Fruit fly (Drosophila melanogaster) whole organism, embryonic: ENCODE results near the gene CG8952.

Experiments used
- Abd-B ChIP-seq: fragments of 200-800 bp; sonication (Bioruptor generic); optimal IDR thresholded peaks from 2 replicates; lab custom pipeline; 2018; ENCODE audit warnings: missing biosample characterization, mild to moderate bottlenecking, missing genetic modification characterization, moderate library complexity
- Atf6 ChIP-seq: fragments of 200-800 bp; sonication (Bioruptor generic); IDR thresholded peaks from 2 replicates; pipeline ENCODE4 v1.3.6; 2022; ENCODE audit warnings: missing biosample characterization, missing genetic modification characterization
- CG11456 ChIP-seq: fragments of 200-800 bp; sonication (Bioruptor generic); IDR thresholded peaks from 3 replicates; pipeline ENCODE4 v1.3.6; 2022; ENCODE audit warnings: missing biosample characterization, missing genetic modification characterization
- CG12659 ChIP-seq: fragments of 200-800 bp; sonication (Bioruptor generic); optimal IDR thresholded peaks from 3 replicates; lab custom pipeline; 2017; ENCODE audit warnings: mild to moderate bottlenecking, missing biosample characterization, missing genetic modification reagents, missing genetic modification characterization
- CG13296 ChIP-seq: fragments of 200-800 bp; sonication (Bioruptor generic); optimal IDR thresholded peaks from 3 replicates; lab custom pipeline; 2018; ENCODE audit warnings: missing biosample characterization, mild to moderate bottlenecking, missing genetic modification characterization
- CG16779 ChIP-seq: fragments of 200-800 bp; sonication (Bioruptor generic); IDR thresholded peaks from 2 replicates; pipeline ENCODE4 v1.3.6; 2022; ENCODE audit warnings: missing biosample characterization, missing genetic modification characterization
- CG17802 ChIP-seq: fragments of 200-800 bp; sonication (Bioruptor generic); optimal IDR thresholded peaks from 2 replicates; lab custom pipeline; 2018; ENCODE audit warnings: missing biosample characterization, mild to moderate bottlenecking, missing genetic modification characterization, moderate library complexity
- CG17829 ChIP-seq: fragments of 200-800 bp; optimal IDR thresholded peaks from 2 replicates; lab custom pipeline; 2019; ENCODE audit warnings: missing biosample characterization, mild to moderate bottlenecking, missing genetic modification characterization, moderate library complexity
- CG2712 ChIP-seq: fragments of 200-800 bp; optimal IDR thresholded peaks from 3 replicates; lab custom pipeline; 2019; ENCODE audit warnings: missing biosample characterization, mild to moderate bottlenecking, missing genetic modification characterization, moderate library complexity
- CG30020 ChIP-seq: fragments of 200-800 bp; optimal IDR thresholded peaks from 2 replicates; lab custom pipeline; 2019; ENCODE audit warnings: missing biosample characterization, mild to moderate bottlenecking, missing genetic modification characterization, moderate library complexity
- CG30403 ChIP-seq: fragments of 200-800 bp; sonication (Bioruptor generic); optimal IDR thresholded peaks from 3 replicates; lab custom pipeline; 2016; ENCODE audit warnings: missing biosample characterization, missing genetic modification characterization
- CG30431 ChIP-seq: fragments of 200-800 bp; sonication (Bioruptor generic); optimal IDR thresholded peaks from 2 replicates; lab custom pipeline; 2017; ENCODE audit warnings: missing biosample characterization, missing genetic modification characterization
- CG33557 ChIP-seq: fragments of 200-800 bp; sonication (Bioruptor generic); optimal IDR thresholded peaks from 2 replicates; lab custom pipeline; 2019; ENCODE audit warnings: missing biosample characterization, mild to moderate bottlenecking, missing genetic modification characterization, moderate library complexity
- CG34224 ChIP-seq: fragments of 200-800 bp; sonication (Bioruptor generic); IDR thresholded peaks from 3 replicates; pipeline ENCODE4 v1.3.6; 2022; ENCODE audit warnings: missing biosample characterization, missing genetic modification characterization; ENCODE audit not compliant: partially characterized antibody
- CG4328 ChIP-seq: fragments of 200-800 bp; sonication (Bioruptor generic); optimal IDR thresholded peaks from 3 replicates; lab custom pipeline; 2017; ENCODE audit warnings: missing biosample characterization, missing genetic modification reagents, missing genetic modification characterization
- CG4707 ChIP-seq: fragments of 200-800 bp; sonication (Bioruptor generic); optimal IDR thresholded peaks from 2 replicates; lab custom pipeline; 2018; ENCODE audit warnings: missing biosample characterization, mild to moderate bottlenecking, missing genetic modification characterization, moderate library complexity
- CG4854 ChIP-seq: fragments of 200-800 bp; sonication (Bioruptor generic); optimal IDR thresholded peaks from 2 replicates; lab custom pipeline; 2016; ENCODE audit warnings: missing biosample characterization, missing genetic modification characterization, inconsistent platforms
- CG6254 ChIP-seq: fragments of 200-800 bp; sonication (Bioruptor generic); optimal IDR thresholded peaks from 3 replicates; lab custom pipeline; 2017; ENCODE audit warnings: mild to moderate bottlenecking, missing biosample characterization, missing genetic modification reagents, missing genetic modification characterization
- CG6272 ChIP-seq: fragments of 200-800 bp; sonication (Bioruptor generic); IDR thresholded peaks from 2 replicates; pipeline ENCODE4 v1.3.6; 2022; ENCODE audit warnings: missing biosample characterization, missing genetic modification characterization
- CG7357 ChIP-seq: fragments of 200-800 bp; sonication (Bioruptor generic); IDR thresholded peaks from 3 replicates; pipeline ENCODE4 v1.3.6; 2022; ENCODE audit warnings: missing biosample characterization, missing genetic modification characterization
- CG8388 ChIP-seq: fragments of 200-800 bp; sonication (Bioruptor generic); optimal IDR thresholded peaks from 2 replicates; lab custom pipeline; 2019; ENCODE audit warnings: missing biosample characterization, mild to moderate bottlenecking, missing genetic modification characterization, moderate library complexity
- E2f2 ChIP-seq: fragments of 200-800 bp; sonication (Bioruptor generic); IDR thresholded peaks from 2 replicates; pipeline ENCODE4 v1.3.6; 2022; ENCODE audit warnings: missing biosample characterization, missing genetic modification characterization
- Fer3 ChIP-seq: fragments of 200-800 bp; sonication (Bioruptor generic); optimal IDR thresholded peaks from 2 replicates; lab custom pipeline; 2018; ENCODE audit warnings: missing biosample characterization, mild to moderate bottlenecking, missing genetic modification characterization, moderate library complexity
- HLH4C ChIP-seq: fragments of 200-800 bp; sonication (Bioruptor generic); IDR thresholded peaks from 3 replicates; pipeline ENCODE4 v1.3.6; 2022; ENCODE audit warnings: missing biosample characterization, missing genetic modification characterization; ENCODE audit not compliant: partially characterized antibody
- HmgZ ChIP-seq: fragments of 200-800 bp; sonication (Bioruptor generic); optimal IDR thresholded peaks from 2 replicates; lab custom pipeline; 2018; ENCODE audit warnings: missing biosample characterization, mild to moderate bottlenecking, missing genetic modification characterization
- Hmx ChIP-seq: fragments of 200-800 bp; sonication (Bioruptor generic); optimal IDR thresholded peaks from 2 replicates; lab custom pipeline; 2016; ENCODE audit warnings: missing biosample characterization, missing genetic modification characterization
- Myb ChIP-seq: fragments of 200-800 bp; sonication (Bioruptor generic); optimal IDR thresholded peaks from 2 replicates; lab custom pipeline; 2016; ENCODE audit warnings: missing biosample characterization, missing genetic modification characterization
- NC2α ChIP-seq: fragments of 200-800 bp; sonication (Bioruptor generic); optimal IDR thresholded peaks from 2 replicates; lab custom pipeline; 2016; ENCODE audit warnings: missing biosample characterization, missing genetic modification characterization
- Poxn ChIP-seq: fragments of 200-800 bp; sonication (Bioruptor generic); IDR thresholded peaks from 2 replicates; pipeline ENCODE4 v1.3.6; 2022; ENCODE audit warnings: missing biosample characterization, missing genetic modification characterization
- Scr ChIP-seq: fragments of 200-800 bp; sonication (Bioruptor generic); IDR thresholded peaks from 2 replicates; pipeline ENCODE4 v1.3.6; 2022; ENCODE audit warnings: missing biosample characterization, missing genetic modification characterization; ENCODE audit not compliant: partially characterized antibody
- Sox100B ChIP-seq: fragments of 200-800 bp; sonication (Bioruptor generic); optimal IDR thresholded peaks from 3 replicates; lab custom pipeline; 2018; ENCODE audit warnings: missing biosample characterization, mild to moderate bottlenecking, missing genetic modification characterization
- amos ChIP-seq: fragments of 200-800 bp; sonication (Bioruptor generic); IDR thresholded peaks from 2 replicates; pipeline ENCODE4 v1.3.6; 2022; ENCODE audit warnings: missing biosample characterization, missing genetic modification characterization; ENCODE audit not compliant: partially characterized antibody
- ase ChIP-seq: fragments of 200-800 bp; sonication (Bioruptor generic); IDR thresholded peaks from 3 replicates; pipeline ENCODE4 v1.3.6; 2022; ENCODE audit warnings: missing biosample characterization, missing genetic modification characterization
- crol ChIP-seq: fragments of 200-800 bp; sonication (Bioruptor generic); IDR thresholded peaks from 2 replicates; pipeline ENCODE4 v1.3.6; 2022; ENCODE audit warnings: missing biosample characterization, missing genetic modification characterization
- dmrt99B ChIP-seq: fragments of 200-800 bp; sonication (Bioruptor generic); optimal IDR thresholded peaks from 2 replicates; lab custom pipeline; 2018; ENCODE audit warnings: missing biosample characterization, mild to moderate bottlenecking, missing genetic modification characterization, moderate library complexity
- en ChIP-seq: fragments of 200-800 bp; sonication (Bioruptor generic); optimal IDR thresholded peaks from 2 replicates; lab custom pipeline; 2016; ENCODE audit warnings: missing biosample characterization, missing genetic modification characterization
- esg ChIP-seq: fragments of 200-800 bp; sonication (Bioruptor generic); conservative IDR thresholded peaks from 2 replicates; pipeline ENCODE4 v1.3.6; 2022; ENCODE audit warnings: missing biosample characterization, missing genetic modification characterization
- gt ChIP-seq: fragments of 200-800 bp; sonication (Bioruptor generic); IDR thresholded peaks from 2 replicates; pipeline ENCODE4 v1.3.6; 2022; ENCODE audit warnings: missing biosample characterization, missing genetic modification characterization
- insv ChIP-seq, 2 experiments: fragments of 200-800 bp; sonication (Bioruptor generic); optimal IDR thresholded peaks; 3 replicates each; lab custom pipeline; 2016 to 2018; ENCODE audit warnings: missing biosample characterization in 2 of 2, missing genetic modification characterization in 2 of 2
- mld ChIP-seq: fragments of 200-800 bp; sonication (Bioruptor generic); IDR thresholded peaks from 3 replicates; pipeline ENCODE4 v1.3.6; 2022; ENCODE audit warnings: missing biosample characterization, missing genetic modification characterization; ENCODE audit not compliant: partially characterized antibody
- sna ChIP-seq: fragments of 200-800 bp; sonication (Bioruptor generic); IDR thresholded peaks from 2 replicates; pipeline ENCODE4 v1.3.6; 2022; ENCODE audit warnings: missing biosample characterization, missing genetic modification characterization; ENCODE audit not compliant: partially characterized antibody
- sug ChIP-seq: fragments of 200-800 bp; optimal IDR thresholded peaks from 2 replicates; lab custom pipeline; 2019; ENCODE audit warnings: missing biosample characterization, mild to moderate bottlenecking, missing genetic modification characterization, moderate library complexity
- zen ChIP-seq: fragments of 200-800 bp; sonication (Bioruptor generic); optimal IDR thresholded peaks from 3 replicates; lab custom pipeline; 2018; ENCODE audit warnings: missing biosample characterization, mild to moderate bottlenecking, missing genetic modification characterization, moderate library complexity
- zf30C ChIP-seq: fragments of 200-800 bp; sonication (Bioruptor generic); optimal IDR thresholded peaks from 3 replicates; lab custom pipeline; 2018; ENCODE audit warnings: missing biosample characterization, mild to moderate bottlenecking, missing genetic modification characterization

Gene CG8952

dm6 chrX:15803764-15804563, 37.7 kb upstream of the CG8952 start, which contains the start of the genes PGRP-LE and sd (continued):
- TF ChIP-seq insv (GFP tag; optimal IDR thresholded peaks at IDR 0.05; lab: Kevin White, UChicago) (peak; percentile 48 to 92), CG4328 (GFP tag; lab: Kevin White, UChicago) (no peak), E2f2 (GFP tag; lab: Robert Waterston, UW) (peak; percentile 81), Atf6 (GFP tag; lab: Robert Waterston, UW) (peak; percentile 7; the same call in 1 of the 2 replicates), CG16779 (GFP tag; lab: Robert Waterston, UW) (no peak), CG4707 (GFP tag; lab: Kevin White, UChicago) (peak; percentile 70)

- no peak for TF ChIP-seq CG33557
- TF ChIP-seq CG30403 (GFP tag; lab: Kevin White, UChicago): peak; percentile 10
- peak; percentile 83 for TF ChIP-seq CG30020 (tag; lab: Kevin White, UChicago)
- peak; percentile 70 for TF ChIP-seq HLH4C (GFP tag; lab: Robert Waterston, UW)
- no peak for TF ChIP-seq esg
- TF ChIP-seq CG30431 (GFP tag; lab: Kevin White, UChicago): no peak
- peak; percentile 54 for TF ChIP-seq sug (tag; lab: Kevin White, UChicago)
- TF ChIP-seq Myb (GFP tag; lab: Kevin White, UChicago): no peak
- peak; percentile 76 for TF ChIP-seq CG7357
- peak; percentile 33 for TF ChIP-seq CG17829 (tag; lab: Kevin White, UChicago)
- TF ChIP-seq CG8388 (GFP tag; lab: Kevin White, UChicago): peak; percentile 32
- TF ChIP-seq Scr (GFP tag; lab: Robert Waterston, UW): peak; percentile 81
- TF ChIP-seq CG34224 (GFP tag; lab: Robert Waterston, UW): peak; percentile 84
- TF ChIP-seq Abd-B (GFP tag; lab: Kevin White, UChicago): no peak
- peak; percentile 32 for TF ChIP-seq CG13296 (GFP tag; lab: Kevin White, UChicago)
- peak; percentile 4 for TF ChIP-seq dmrt99B
- peak; percentile 17 for TF ChIP-seq zen (tag; lab: Kevin White, UChicago)
- peak; percentile 31; the same call in 1 of the 2 replicates for TF ChIP-seq sna (GFP tag; lab: Robert Waterston, UW)
- TF ChIP-seq Hmx (GFP tag; lab: Kevin White, UChicago): no peak
- no peak for TF ChIP-seq HmgZ (tag; lab: Kevin White, UChicago)
- TF ChIP-seq CG11456 (GFP tag; lab: Robert Waterston, UW): no peak
- TF ChIP-seq ase (GFP tag; lab: Robert Waterston, UW): no peak
- TF ChIP-seq Poxn (GFP tag; lab: Robert Waterston, UW): no peak
- peak; percentile 20 for TF ChIP-seq Sox100B (GFP tag; lab: Kevin White, UChicago)
- TF ChIP-seq CG12659 (GFP tag; lab: Kevin White, UChicago): peak; percentile 20
- no peak for TF ChIP-seq crol (GFP tag; lab: Robert Waterston, UW)
- peak; percentile 86; the same call in 1 of the 2 replicates for TF ChIP-seq amos (GFP tag; lab: Robert Waterston, UW)
- TF ChIP-seq en (GFP tag; lab: Kevin White, UChicago): no peak
- no peak for TF ChIP-seq CG6254 (GFP tag; lab: Kevin White, UChicago)
- peak; percentile 31 for TF ChIP-seq CG2712 (tag; lab: Kevin White, UChicago)
- no peak for TF ChIP-seq NC2α (GFP tag; lab: Kevin White, UChicago)
- TF ChIP-seq Fer3 (tag; lab: Kevin White, UChicago): peak; percentile 7
- TF ChIP-seq CG4854 (GFP tag; lab: Kevin White, UChicago): no peak
- TF ChIP-seq mld: 0 out of 3 replicates have a peak, but pooled peaks have one; percentile 37
- peak; percentile 53 for TF ChIP-seq CG17802 (tag; lab: Kevin White, UChicago)
- no peak for TF ChIP-seq zf30C (GFP tag; lab: Kevin White, UChicago)
- TF ChIP-seq Atf6 (GFP tag; lab: Robert Waterston, UW): no peak
- no peak for TF ChIP-seq CG6272 (GFP tag; lab: Robert Waterston, UW)
- no peak for TF ChIP-seq gt (GFP tag; lab: Robert Waterston, UW)
Observed at dm6 chrX:15802880-15803650, 36.8 kb upstream of the CG8952 start.
